Fruit fly (Drosophila melanogaster): ENCODE data around the gene Ptp36E.

Ptp36E gene

DNA sequence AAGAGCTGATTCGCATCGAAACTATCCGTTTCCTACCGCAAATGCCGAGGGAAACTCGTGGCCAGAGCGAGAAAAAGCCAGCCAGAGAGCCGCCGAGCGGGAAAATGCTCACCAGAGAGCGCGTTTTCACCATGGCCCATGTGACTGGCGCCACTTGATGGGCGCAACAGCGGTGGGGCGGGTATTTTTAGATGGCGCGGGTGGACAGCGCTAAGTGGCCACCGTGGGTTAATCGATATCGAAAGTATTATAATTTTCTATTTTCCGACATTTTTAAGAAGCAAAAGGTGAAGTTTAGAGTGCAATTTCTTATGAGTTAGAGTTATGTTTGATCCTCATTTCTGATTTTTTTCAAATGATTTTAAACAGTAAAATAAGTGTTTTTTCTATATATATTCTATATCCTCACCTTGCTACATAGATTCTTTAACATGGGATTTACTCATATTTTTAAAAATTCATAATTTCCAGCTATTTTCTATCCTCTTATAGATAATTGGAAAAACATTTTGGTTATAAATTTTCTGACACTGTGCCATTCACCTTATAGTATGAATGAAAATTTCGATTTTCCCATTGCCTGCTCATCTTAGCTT, at the start of gene Ptp36E:
Gene Ptp36E, minus strand, starts transcription at position 360 of the 596 bp plus-strand sequence.
- TF ChIP-seq insv (optimal IDR thresholded peaks at IDR 0.05) = no peak
- TF ChIP-seq Myc (optimal IDR thresholded peaks at IDR 0.05) = no peak
- TF ChIP-seq psq (optimal IDR thresholded peaks at IDR 0.05) = no peak
- TF ChIP-seq Sin3A (optimal IDR thresholded peaks at IDR 0.05) = no peak
- TF ChIP-seq h (optimal IDR thresholded peaks at IDR 0.05) = no peak
- no peak for TF ChIP-seq ttk (optimal IDR thresholded peaks at IDR 0.05)

DNA sequence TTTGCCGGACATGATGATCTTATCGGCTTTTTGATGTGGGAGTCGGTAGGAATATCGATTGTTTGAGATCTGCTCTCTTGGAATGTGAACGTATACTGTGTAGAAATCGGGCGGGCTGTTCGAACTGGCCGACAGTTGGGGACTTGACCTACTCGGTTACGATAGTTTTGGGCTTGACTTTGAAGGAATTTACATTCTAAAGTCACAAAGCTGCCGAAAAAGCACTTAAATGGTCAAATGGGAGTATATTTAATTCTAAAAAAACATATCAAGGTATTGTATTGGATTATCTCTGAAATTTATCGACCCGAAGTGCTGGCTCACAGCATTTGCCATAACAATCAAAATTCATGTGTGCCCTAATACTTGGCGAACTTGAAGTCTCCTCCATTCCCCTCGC, 24.3 kb upstream of the Ptp36E start, which contains the start of gene CG31802:
Gene CG31802, minus strand, starts transcription at position 101 of the 400 bp plus-strand sequence.
- TF ChIP-seq h (optimal IDR thresholded peaks at IDR 0.05) (no peak), Sin3A (optimal IDR thresholded peaks at IDR 0.05) (no peak), insv (optimal IDR thresholded peaks at IDR 0.05) (no peak), Myc (optimal IDR thresholded peaks at IDR 0.05) (no peak), psq (optimal IDR thresholded peaks at IDR 0.05) (no peak), ttk (optimal IDR thresholded peaks at IDR 0.05) (no peak)

DNA sequence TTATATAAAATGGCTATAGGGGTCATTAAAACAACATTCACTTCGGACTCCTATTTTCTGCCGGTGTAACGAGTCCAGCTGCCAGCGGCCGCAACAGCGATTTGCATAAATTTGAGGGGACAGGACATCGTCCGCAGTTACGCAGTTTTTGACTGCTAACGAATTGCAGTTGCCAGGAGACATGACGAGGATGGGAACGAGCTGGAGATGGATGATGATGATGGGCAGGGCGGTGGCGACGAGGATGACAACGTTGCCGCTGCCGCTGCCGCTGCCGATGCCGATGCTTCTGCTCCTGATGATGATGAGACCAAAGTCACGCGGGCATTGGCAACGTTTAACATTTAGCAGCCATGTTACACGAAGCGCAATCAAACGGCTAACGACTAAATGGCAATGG, 18.0 kb upstream of the Ptp36E start:
- TF ChIP-seq insv (optimal IDR thresholded peaks at IDR 0.05) (no peak), h (optimal IDR thresholded peaks at IDR 0.05) (no peak), psq (optimal IDR thresholded peaks at IDR 0.05) (no peak), Myc (optimal IDR thresholded peaks at IDR 0.05) (no peak), ttk (optimal IDR thresholded peaks at IDR 0.05) (no peak), Sin3A (optimal IDR thresholded peaks at IDR 0.05) (no peak)

DNA sequence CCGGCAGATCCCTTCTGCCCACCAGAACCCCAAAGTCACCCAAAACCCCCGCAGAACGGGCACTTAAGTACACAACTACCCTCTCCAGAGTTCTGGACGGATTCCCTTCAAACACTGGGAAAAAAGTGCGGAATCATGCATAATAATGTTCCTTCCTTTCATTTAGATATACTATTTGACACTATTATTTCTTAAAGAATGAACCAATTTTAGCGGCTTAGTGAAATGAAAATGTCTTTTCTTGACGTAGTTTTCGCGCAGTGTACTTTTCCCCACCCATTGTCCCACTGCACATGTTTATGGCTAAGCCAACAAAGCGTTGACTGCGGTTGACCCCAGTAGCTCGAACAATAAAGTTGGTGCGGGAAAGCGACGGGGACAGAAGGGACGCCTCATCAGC, 1.9 kb upstream of the Ptp36E start:
- TF ChIP-seq Myc (optimal IDR thresholded peaks at IDR 0.05) (no peak), psq (optimal IDR thresholded peaks at IDR 0.05) (no peak), Sin3A (optimal IDR thresholded peaks at IDR 0.05) (no peak), insv (optimal IDR thresholded peaks at IDR 0.05) (no peak), ttk (optimal IDR thresholded peaks at IDR 0.05) (no peak), h (optimal IDR thresholded peaks at IDR 0.05) (no peak)

DNA sequence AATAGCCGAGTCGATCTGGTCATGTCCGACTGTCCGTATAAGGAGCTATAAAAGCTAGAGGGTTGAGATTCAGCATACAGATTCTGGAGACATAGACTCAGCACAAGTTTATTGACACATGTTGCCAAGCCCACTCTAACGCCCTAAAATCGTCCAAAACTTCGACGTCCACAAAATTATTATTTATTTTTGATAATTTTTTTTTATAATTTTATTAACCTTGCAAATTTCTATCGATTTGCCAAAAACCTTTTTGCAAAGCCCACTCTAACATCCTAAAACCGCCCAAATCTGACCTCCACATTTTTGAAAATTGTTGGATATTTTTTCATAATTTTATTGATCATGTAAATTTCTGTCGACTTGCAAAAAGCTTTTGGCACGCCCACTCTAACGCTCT, 25.6 kb downstream of the Ptp36E start, which contains the start of gene JMJD4:
Gene JMJD4, minus strand, starts transcription at position 101 of the 400 bp plus-strand sequence.
- no peak for TF ChIP-seq psq (optimal IDR thresholded peaks at IDR 0.05)
- no peak for TF ChIP-seq h (optimal IDR thresholded peaks at IDR 0.05)
- TF ChIP-seq insv (optimal IDR thresholded peaks at IDR 0.05) = no peak
- no peak for TF ChIP-seq Sin3A (optimal IDR thresholded peaks at IDR 0.05)
- no peak for TF ChIP-seq Myc (optimal IDR thresholded peaks at IDR 0.05)
- no peak for TF ChIP-seq ttk (optimal IDR thresholded peaks at IDR 0.05)

DNA sequence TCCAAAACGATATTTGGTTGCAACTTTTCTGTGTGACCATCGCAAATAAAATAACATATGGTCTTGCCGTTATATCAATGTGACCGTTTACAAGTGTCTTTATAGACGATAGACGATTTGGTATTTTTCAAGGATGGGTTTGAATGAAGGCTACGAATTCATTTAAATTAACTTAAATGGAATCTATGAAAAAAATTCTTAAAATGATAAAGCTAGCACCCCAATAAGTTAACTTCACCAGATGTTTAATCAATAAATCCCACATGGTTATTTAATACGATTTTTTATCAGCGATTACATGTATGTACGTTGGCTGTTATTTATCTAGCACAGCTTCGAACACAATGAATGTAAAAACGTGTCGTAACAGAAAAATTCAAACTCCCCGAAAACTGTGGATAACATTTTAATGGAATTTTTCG, 26.2 kb downstream of the Ptp36E start:
- TF ChIP-seq psq (optimal IDR thresholded peaks at IDR 0.05) (no peak), insv (optimal IDR thresholded peaks at IDR 0.05) (no peak), h (optimal IDR thresholded peaks at IDR 0.05) (no peak), Sin3A (optimal IDR thresholded peaks at IDR 0.05) (no peak), ttk (optimal IDR thresholded peaks at IDR 0.05) (no peak), Myc (optimal IDR thresholded peaks at IDR 0.05) (no peak)

DNA sequence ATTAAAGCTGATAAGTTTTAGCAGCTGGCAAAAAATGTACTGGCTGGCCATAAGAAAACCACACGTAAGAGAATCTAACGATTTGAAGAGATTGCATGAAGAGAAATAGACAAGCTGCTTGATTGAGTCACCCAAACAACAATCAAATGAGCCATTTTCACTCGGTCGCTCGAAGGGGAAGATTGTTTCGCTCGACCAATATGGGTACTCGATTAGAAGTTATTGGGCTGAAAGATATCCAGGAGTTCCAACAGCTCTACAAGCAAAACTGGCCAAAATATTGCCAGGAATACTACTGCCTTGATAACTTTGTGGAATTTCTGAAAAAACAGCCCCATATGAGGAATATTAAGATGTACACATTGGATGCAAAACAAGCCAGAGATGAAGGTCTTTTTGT, 28.9 kb downstream of the Ptp36E start, which contains the start of gene CG5783:
Gene CG5783, plus strand, starts transcription at position 167 of the 400 bp plus-strand sequence.
- no peak for TF ChIP-seq Myc (optimal IDR thresholded peaks at IDR 0.05)
- no peak for TF ChIP-seq h (optimal IDR thresholded peaks at IDR 0.05)
- no peak for TF ChIP-seq Sin3A (optimal IDR thresholded peaks at IDR 0.05)
- TF ChIP-seq insv (optimal IDR thresholded peaks at IDR 0.05) = no peak
- TF ChIP-seq ttk (optimal IDR thresholded peaks at IDR 0.05) = no peak
- no peak for TF ChIP-seq psq (optimal IDR thresholded peaks at IDR 0.05)

DNA sequence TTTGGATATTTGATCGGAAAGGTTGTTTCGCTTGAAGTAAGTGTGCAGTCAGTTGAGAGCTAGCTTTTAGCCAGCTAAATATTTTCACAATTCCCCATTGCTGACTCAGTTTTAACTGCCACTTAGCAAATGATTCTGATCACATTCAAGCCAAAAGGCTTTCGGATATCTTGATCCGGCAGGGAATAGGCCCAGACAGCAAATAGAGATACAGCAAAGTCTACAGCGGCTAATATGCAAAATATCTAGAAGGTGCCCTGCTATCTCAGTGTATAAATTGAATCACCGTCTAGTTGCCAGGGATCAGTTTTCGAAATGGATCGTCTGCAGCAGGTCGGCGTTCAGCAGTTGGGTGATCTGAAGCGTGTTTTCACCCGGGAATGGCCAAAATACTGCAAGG, 30.3 kb downstream of the Ptp36E start, which contains the start of gene CG15155:
Gene CG15155, plus strand, starts transcription at position 301 of the 400 bp plus-strand sequence.
- TF ChIP-seq insv (optimal IDR thresholded peaks at IDR 0.05) (no peak), h (optimal IDR thresholded peaks at IDR 0.05) (no peak)

DNA sequence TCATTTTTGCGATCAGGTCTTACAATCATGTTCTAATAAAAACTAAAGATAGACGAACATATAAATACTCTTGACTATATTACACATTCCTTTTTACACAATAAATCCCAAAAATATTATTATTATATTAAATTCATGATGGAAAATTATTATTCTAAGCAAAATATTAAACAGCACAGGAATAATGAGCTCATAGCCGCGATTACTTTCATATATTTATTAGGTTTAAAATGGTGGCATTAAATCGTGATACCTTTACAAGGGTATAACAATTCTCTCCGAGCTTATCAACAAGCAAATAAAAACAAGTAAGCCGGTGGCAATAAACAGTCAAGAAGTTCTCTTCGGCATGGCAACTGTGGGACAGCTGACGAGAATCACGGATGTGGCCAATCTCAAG, 31.7 kb downstream of the Ptp36E start, which contains the start of gene CG17681:
Gene CG17681, plus strand, starts transcription at position 56 of the 400 bp plus-strand sequence.
- TF ChIP-seq Myc (optimal IDR thresholded peaks at IDR 0.05) (no peak), psq (optimal IDR thresholded peaks at IDR 0.05) (no peak), Sin3A (optimal IDR thresholded peaks at IDR 0.05) (no peak), ttk (optimal IDR thresholded peaks at IDR 0.05) (no peak), insv (optimal IDR thresholded peaks at IDR 0.05) (no peak), h (optimal IDR thresholded peaks at IDR 0.05) (no peak)

DNA sequence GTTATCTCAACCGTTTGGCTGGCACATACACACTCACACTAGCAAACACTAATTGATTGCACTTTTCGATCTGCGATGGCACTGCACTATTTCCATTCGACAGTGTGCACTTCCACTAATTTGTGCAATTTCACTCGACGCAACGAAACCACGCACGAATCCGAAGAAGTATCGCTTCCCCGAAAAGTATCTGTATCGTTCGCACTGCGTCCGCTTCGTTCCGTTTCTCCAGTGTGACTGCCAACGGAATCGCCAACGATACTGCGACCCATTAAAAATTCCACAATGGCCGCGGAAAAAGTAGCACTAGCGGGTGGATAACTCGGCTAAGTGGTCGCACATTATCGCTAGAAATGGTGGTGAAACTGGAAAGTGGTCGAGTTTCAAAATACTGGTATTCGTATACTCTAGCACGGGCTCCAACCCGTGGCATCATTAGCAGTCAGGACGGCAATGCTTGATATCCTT, 32.6 kb downstream of the Ptp36E start, which contains the start of gene Socs36E:
Gene Socs36E, minus strand, starts transcription at position 246 of the 468 bp plus-strand sequence.
- no peak for TF ChIP-seq Sin3A (optimal IDR thresholded peaks at IDR 0.05)
- TF ChIP-seq insv (optimal IDR thresholded peaks at IDR 0.05) = no peak
- TF ChIP-seq h (optimal IDR thresholded peaks at IDR 0.05) = no peak
- no peak for TF ChIP-seq ttk (optimal IDR thresholded peaks at IDR 0.05)
- TF ChIP-seq psq (optimal IDR thresholded peaks at IDR 0.05) = no peak
- no peak for TF ChIP-seq Myc (optimal IDR thresholded peaks at IDR 0.05)

DNA sequence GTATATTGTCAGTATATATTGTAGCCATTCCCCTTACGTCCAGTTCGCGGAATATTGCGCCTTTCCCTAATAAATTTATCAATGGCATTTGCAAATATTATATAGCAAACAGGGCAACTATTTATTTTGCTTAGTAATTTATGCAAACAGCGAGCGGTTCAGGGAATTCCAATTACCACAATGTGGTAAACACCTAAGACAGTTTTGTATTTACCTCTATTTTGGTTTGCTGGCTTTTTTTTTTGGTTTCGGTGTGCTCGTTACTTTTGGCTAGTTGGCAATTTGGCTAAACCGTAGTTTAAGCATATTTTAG, 33.0 kb downstream of the Ptp36E start:
- TF ChIP-seq Myc (optimal IDR thresholded peaks at IDR 0.05) (no peak), h (optimal IDR thresholded peaks at IDR 0.05) (no peak), ttk (optimal IDR thresholded peaks at IDR 0.05) (no peak), psq (optimal IDR thresholded peaks at IDR 0.05) (no peak), insv (optimal IDR thresholded peaks at IDR 0.05) (no peak)

DNA sequence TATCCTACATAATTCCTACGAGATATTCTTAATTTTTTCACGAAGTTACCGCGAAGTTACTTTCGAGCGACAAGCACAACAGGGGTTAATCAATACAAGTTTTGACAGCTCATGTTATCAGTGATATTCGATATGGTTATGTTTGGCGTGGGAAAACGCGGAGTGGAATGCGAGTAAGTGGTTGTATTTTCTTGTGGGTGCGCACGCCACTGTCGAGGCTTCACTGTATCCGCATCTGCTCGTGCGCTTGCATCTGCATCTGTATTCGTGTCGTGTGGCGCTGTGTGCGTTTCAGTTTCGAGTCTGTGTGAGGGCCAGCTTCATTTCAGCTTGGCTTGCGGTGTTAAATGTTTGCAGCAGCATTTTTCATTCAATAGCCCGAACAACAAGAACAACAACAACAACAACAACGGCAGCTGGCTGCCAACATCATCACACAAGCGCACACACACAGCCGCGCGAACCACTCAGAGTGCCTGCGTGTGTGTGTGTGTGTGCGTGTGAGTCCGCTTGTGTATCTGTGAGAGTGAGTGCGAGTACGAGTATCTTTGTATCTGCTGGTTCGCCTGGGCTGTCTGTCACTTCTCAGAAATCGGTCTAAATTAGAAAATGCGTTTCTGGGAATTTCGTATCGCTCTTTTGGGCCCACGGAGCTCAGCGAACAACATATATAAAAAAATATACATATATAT, 33.5 kb downstream of the Ptp36E start:
- TF ChIP-seq h (optimal IDR thresholded peaks at IDR 0.05) (no peak), ttk (optimal IDR thresholded peaks at IDR 0.05) (no peak), Sin3A (optimal IDR thresholded peaks at IDR 0.05) (no peak), Myc (optimal IDR thresholded peaks at IDR 0.05) (no peak)
